Fruit fly (Drosophila melanogaster): ENCODE results near the gene dpr16.

dpr16 gene

dm6 chr3R:5219466-5219865 lies 68.8 kb downstream of the dpr16 start, which contains the start of the genes Prosbeta2R2 and CG1116 (continued):
- no peak for TF ChIP-seq CG8944 (GFP tag; optimal IDR thresholded peaks at IDR 0.05)
- no peak for TF ChIP-seq Drgx (GFP tag; IDR thresholded peaks at IDR 0.05)
- no peak for TF ChIP-seq CG15479 (GFP tag; optimal IDR thresholded peaks at IDR 0.05)
- TF ChIP-seq br (optimal IDR thresholded peaks at IDR 0.05), result no peak
- TF ChIP-seq unpg (GFP tag; optimal IDR thresholded peaks at IDR 0.05), result no peak
- TF ChIP-seq NfI (GFP tag; optimal IDR thresholded peaks at IDR 0.05), result no peak
- peak; percentile 42 for TF ChIP-seq Sin3A (optimal IDR thresholded peaks at IDR 0.05)
- peak; percentile 77 for TF ChIP-seq CG13287 (GFP tag; IDR thresholded peaks at IDR 0.05; ENCODE audit: partially characterized antibody)
- no peak for TF ChIP-seq klu (GFP tag; IDR thresholded peaks at IDR 0.05)
- TF ChIP-seq gt (GFP tag; IDR thresholded peaks at IDR 0.05), result no peak
- TF ChIP-seq CG1832 (GFP tag; optimal IDR thresholded peaks at IDR 0.05), result no peak
- TF ChIP-seq run (tag; optimal IDR thresholded peaks at IDR 0.05), result no peak
- TF ChIP-seq Lim3 (GFP tag; IDR thresholded peaks at IDR 0.05), result no peak
- no peak for TF ChIP-seq mirr (GFP tag; optimal IDR thresholded peaks at IDR 0.05)
- TF ChIP-seq H2.0 (GFP tag; IDR thresholded peaks at IDR 0.05), result no peak
- TF ChIP-seq CG9609 (GFP tag; optimal IDR thresholded peaks at IDR 0.05), result no peak
- peak; percentile 66; the same call in 1 of the 4 replicates for TF ChIP-seq chinmo (GFP tag; IDR thresholded peaks at IDR 0.05; ENCODE audit: partially characterized antibody)
- TF ChIP-seq luna (GFP tag; optimal IDR thresholded peaks at IDR 0.05), result no peak
- peak; percentile 11 for TF ChIP-seq trem (tag; optimal IDR thresholded peaks at IDR 0.05)
- no peak for TF ChIP-seq pnt (GFP tag; optimal IDR thresholded peaks at IDR 0.05)
- TF ChIP-seq NC2α (GFP tag; optimal IDR thresholded peaks at IDR 0.05), result no peak
- TF ChIP-seq psq (GFP tag; optimal IDR thresholded peaks at IDR 0.05), result no peak
- no peak for TF ChIP-seq btn (GFP tag; optimal IDR thresholded peaks at IDR 0.05)
- no peak for TF ChIP-seq CG12744 (GFP tag; optimal IDR thresholded peaks at IDR 0.05)
- TF ChIP-seq CG11723 (GFP tag; optimal IDR thresholded peaks at IDR 0.05), result no peak
- TF ChIP-seq CG8924 (tag; optimal IDR thresholded peaks at IDR 0.05), result no peak
- TF ChIP-seq dpn (GFP tag; optimal IDR thresholded peaks at IDR 0.05), result no peak
- TF ChIP-seq CG14860 (GFP tag; IDR thresholded peaks at IDR 0.05; ENCODE audit: partially characterized antibody), result peak; percentile 28; the same call in 1 of the 3 replicates
- TF ChIP-seq kni (GFP tag; optimal IDR thresholded peaks at IDR 0.05), result no peak
- TF ChIP-seq slp2 (GFP tag; optimal IDR thresholded peaks at IDR 0.05), result no peak
- no peak for TF ChIP-seq schlank (tag; optimal IDR thresholded peaks at IDR 0.05)
- TF ChIP-seq Pdp1 (GFP tag; optimal IDR thresholded peaks at IDR 0.05), result no peak
- no peak for TF ChIP-seq CG5180 (GFP tag; optimal IDR thresholded peaks at IDR 0.05)
- no peak for TF ChIP-seq CG1529 (GFP tag; optimal IDR thresholded peaks at IDR 0.05)
- TF ChIP-seq insv (GFP tag; optimal IDR thresholded peaks at IDR 0.05), result no peak
- TF ChIP-seq CG16863 (GFP tag; optimal IDR thresholded peaks at IDR 0.05), result no peak
- TF ChIP-seq CG30020 (tag; optimal IDR thresholded peaks at IDR 0.05), result no peak
- TF ChIP-seq sug (tag; optimal IDR thresholded peaks at IDR 0.05), result no peak
- no peak for TF ChIP-seq cato (GFP tag; optimal IDR thresholded peaks at IDR 0.05; ENCODE audit: borderline replicate concordance)
- no peak for TF ChIP-seq cad (GFP tag; optimal IDR thresholded peaks at IDR 0.05)
- peak; percentile 4 for TF ChIP-seq CG3995 (GFP tag; optimal IDR thresholded peaks at IDR 0.05)
- no peak for TF ChIP-seq Hmx (GFP tag; optimal IDR thresholded peaks at IDR 0.05)
- no peak for TF ChIP-seq CG12219 (GFP tag; optimal IDR thresholded peaks at IDR 0.05)
- TF ChIP-seq Oli (tag; optimal IDR thresholded peaks at IDR 0.05), result no peak
- no peak for TF ChIP-seq Doc2 (GFP tag; IDR thresholded peaks at IDR 0.05)
- no peak for TF ChIP-seq CG7372 (GFP tag; IDR thresholded peaks at IDR 0.05)
- TF ChIP-seq CrebB (tag; optimal IDR thresholded peaks at IDR 0.05), result no peak
- no peak for TF ChIP-seq Atf-2 (GFP tag; optimal IDR thresholded peaks at IDR 0.05)
- TF ChIP-seq CG32767 (GFP tag; IDR thresholded peaks at IDR 0.05), result no peak
- TF ChIP-seq HmgD (GFP tag; optimal IDR thresholded peaks at IDR 0.05), result no peak
- no peak for TF ChIP-seq corto (GFP tag; optimal IDR thresholded peaks at IDR 0.05)
- TF ChIP-seq ase (GFP tag; IDR thresholded peaks at IDR 0.05), result no peak
- TF ChIP-seq CG2678 (tag; optimal IDR thresholded peaks at IDR 0.05), result no peak

All from whole organism, embryonic.